Worm (Caenorhabditis elegans) whole organism, L4/young adult: ENCODE measurements around the gene F20H11.4.

Experiments used
- W03F9.2 ChIP-seq: fragments of 150-350 bp; optimal IDR thresholded peaks from 2 replicates; lab custom pipeline; 2014; ENCODE audit warnings: missing biosample characterization, missing genetic modification characterization
- dao-5 ChIP-seq: sonication (generic microtip); optimal IDR thresholded peaks from 2 replicates; lab custom pipeline; 2016; ENCODE audit warnings: missing genotype, missing genetic modification characterization, moderate library complexity, missing compliant biosample characterization

- TF ChIP-seq dao-5 (no peak), W03F9.2 (tag; lab: Kevin White, UChicago) (no peak)
Observed at ce11 chrIII:6603185-6603584, 5.2 kb upstream of the F20H11.4 start.
